Worm (Caenorhabditis elegans) whole organism, L3 larva: ENCODE results near the gene C34C6.3.

Experiments used
- R02D3.7 ChIP-seq: fragments of 150-350 bp; optimal IDR thresholded peaks from 2 replicates; lab custom pipeline; 2014; ENCODE audit warnings: missing biosample characterization, missing genetic modification characterization
- ZK546.5 ChIP-seq: sonication (generic microtip); optimal IDR thresholded peaks from 2 replicates; lab custom pipeline; 2017; ENCODE audit warnings: missing biosample characterization, missing genetic modification characterization
- aly-2 ChIP-seq: fragments of 150-350 bp; optimal IDR thresholded peaks from 2 replicates; lab custom pipeline; 2014; ENCODE audit warnings: missing biosample characterization, missing genetic modification characterization
- ceh-16 ChIP-seq: sonication (generic microtip); optimal IDR thresholded peaks from 2 replicates; lab custom pipeline; 2017; ENCODE audit warnings: missing biosample characterization, missing genetic modification characterization
- ceh-28 ChIP-seq: fragments of 150-350 bp; optimal IDR thresholded peaks from 2 replicates; lab custom pipeline; 2014; ENCODE audit warnings: missing biosample characterization, missing genetic modification reagents, missing genetic modification characterization
- ceh-82 ChIP-seq: fragments of 150-350 bp; optimal IDR thresholded peaks from 2 replicates; lab custom pipeline; 2014; ENCODE audit warnings: missing biosample characterization, missing genetic modification characterization
- daf-12 ChIP-seq: fragments of 150-350 bp; optimal IDR thresholded peaks from 2 replicates; lab custom pipeline; 2014; ENCODE audit warnings: missing biosample characterization, missing genetic modification reagents, missing genetic modification characterization
- egl-27 ChIP-seq: sonication (generic microtip); optimal IDR thresholded peaks from 4 replicates; lab custom pipeline; 2017; ENCODE audit warnings: missing biosample characterization, missing genetic modification reagents, missing genetic modification characterization
- egl-5 ChIP-seq: fragments of 150-350 bp; optimal IDR thresholded peaks from 2 replicates; lab custom pipeline; 2017; ENCODE audit warnings: missing biosample characterization, missing genetic modification reagents, missing genetic modification characterization, inconsistent platforms
- elt-1 ChIP-seq: fragments of 150-350 bp; optimal IDR thresholded peaks from 2 replicates; lab custom pipeline; 2014; ENCODE audit warnings: missing biosample characterization, missing genetic modification characterization
- elt-2 ChIP-seq: sonication (generic microtip); optimal IDR thresholded peaks from 2 replicates; lab custom pipeline; 2016; ENCODE audit warnings: missing genetic modification reagents, mild to moderate bottlenecking, missing genetic modification characterization, missing compliant biosample characterization
- elt-3 ChIP-seq, 3 experiments: fragments of 150-350 bp in 1 of 3; sonication (generic microtip) in 2 of 3; optimal IDR thresholded peaks; 2 replicates in 2 of 3; 4 replicates in 1 of 3; lab custom pipeline; 2014 to 2017; ENCODE audit warnings: missing biosample characterization in 3 of 3, missing genetic modification characterization in 3 of 3
- eor-1 ChIP-seq, 2 experiments: fragments of 150-350 bp; optimal IDR thresholded peaks; 2 replicates each; lab custom pipeline; 2014 to 2018; ENCODE audit warnings: missing biosample characterization in 2 of 2, missing genetic modification characterization in 2 of 2
- fkh-10 ChIP-seq: sonication (generic microtip); optimal IDR thresholded peaks from 2 replicates; lab custom pipeline; 2017; ENCODE audit warnings: missing biosample characterization, missing genetic modification reagents, missing genetic modification characterization
- fkh-2 ChIP-seq: fragments of 150-350 bp; optimal IDR thresholded peaks from 2 replicates; lab custom pipeline; 2014; ENCODE audit warnings: missing biosample characterization, missing genetic modification reagents, missing genetic modification characterization
- fos-1 ChIP-seq: fragments of 150-350 bp; optimal IDR thresholded peaks from 2 replicates; lab custom pipeline; 2014; ENCODE audit warnings: missing biosample characterization, missing genetic modification characterization
- hmg-11 ChIP-seq: sonication (generic microtip); optimal IDR thresholded peaks from 2 replicates; lab custom pipeline; 2016; ENCODE audit warnings: missing genetic modification characterization, missing compliant biosample characterization
- jun-1 ChIP-seq: fragments of 150-350 bp; optimal IDR thresholded peaks from 2 replicates; lab custom pipeline; 2014; ENCODE audit warnings: missing biosample characterization, missing genetic modification reagents, missing genetic modification characterization
- lin-15B ChIP-seq: fragments of 150-350 bp; optimal IDR thresholded peaks from 2 replicates; lab custom pipeline; 2014; ENCODE audit warnings: missing biosample characterization, missing genetic modification characterization
- lsy-12 ChIP-seq: sonication (generic microtip); optimal IDR thresholded peaks from 2 replicates; lab custom pipeline; 2016; ENCODE audit warnings: mild to moderate bottlenecking, missing genetic modification characterization, missing compliant biosample characterization
- mdl-1 ChIP-seq: fragments of 150-350 bp; optimal IDR thresholded peaks from 2 replicates; lab custom pipeline; 2014; ENCODE audit warnings: missing biosample characterization, missing genetic modification characterization
- mml-1 ChIP-seq: fragments of 150-350 bp; sonication (generic microtip); optimal IDR thresholded peaks from 3 replicates; lab custom pipeline; 2014; ENCODE audit warnings: missing biosample characterization, missing genetic modification characterization
- nfya-1 ChIP-seq: sonication (generic microtip); optimal IDR thresholded peaks from 2 replicates; lab custom pipeline; 2017; ENCODE audit warnings: missing genetic modification characterization, mild to moderate bottlenecking, missing compliant biosample characterization, antibody characterized with exemption, moderate library complexity; ENCODE audit not compliant: insufficient read depth
- nhr-11 ChIP-seq: fragments of 150-350 bp; optimal IDR thresholded peaks from 2 replicates; lab custom pipeline; 2014; ENCODE audit warnings: missing biosample characterization, missing genetic modification characterization
- nhr-12 ChIP-seq: fragments of 150-350 bp; optimal IDR thresholded peaks from 2 replicates; lab custom pipeline; 2014; ENCODE audit warnings: missing biosample characterization, missing genetic modification characterization
- nhr-23 ChIP-seq: fragments of 150-350 bp; optimal IDR thresholded peaks from 2 replicates; lab custom pipeline; 2014; ENCODE audit warnings: missing biosample characterization, missing genetic modification reagents, missing genetic modification characterization
- nhr-237 ChIP-seq: fragments of 150-350 bp; optimal IDR thresholded peaks from 2 replicates; lab custom pipeline; 2014; ENCODE audit warnings: missing biosample characterization, missing genetic modification characterization
- nhr-25 ChIP-seq: sonication (generic microtip); optimal IDR thresholded peaks from 2 replicates; lab custom pipeline; 2017; ENCODE audit warnings: missing biosample characterization, missing genetic modification characterization
- nhr-28 ChIP-seq: fragments of 150-350 bp; optimal IDR thresholded peaks from 2 replicates; lab custom pipeline; 2014; ENCODE audit warnings: missing biosample characterization, missing genetic modification characterization
- nhr-43 ChIP-seq: sonication (generic microtip); optimal IDR thresholded peaks from 2 replicates; lab custom pipeline; 2016; ENCODE audit warnings: mild to moderate bottlenecking, missing genetic modification characterization, missing compliant biosample characterization; ENCODE audit not compliant: poor library complexity, severe bottlenecking
- nhr-67 ChIP-seq: fragments of 150-350 bp; optimal IDR thresholded peaks from 2 replicates; lab custom pipeline; 2014; ENCODE audit warnings: missing biosample characterization, missing genetic modification characterization
- nhr-76 ChIP-seq: fragments of 150-350 bp; sonication (generic microtip); optimal IDR thresholded peaks from 5 replicates; lab custom pipeline; 2014; ENCODE audit warnings: missing biosample characterization, missing genetic modification characterization
- pha-4 ChIP-seq: fragments of 150-350 bp; optimal IDR thresholded peaks from 2 replicates; lab custom pipeline; 2014; ENCODE audit warnings: missing biosample characterization, missing genetic modification reagents, missing genetic modification characterization
- pqm-1 ChIP-seq: fragments of 150-350 bp; optimal IDR thresholded peaks from 2 replicates; lab custom pipeline; 2017; ENCODE audit warnings: missing biosample characterization, missing genetic modification characterization, inconsistent platforms
- sea-2 ChIP-seq: fragments of 150-350 bp; sonication (generic microtip); optimal IDR thresholded peaks from 4 replicates; lab custom pipeline; 2014; ENCODE audit warnings: missing biosample characterization, missing genetic modification reagents, missing genetic modification characterization
- unc-39 ChIP-seq: sonication (generic microtip); optimal IDR thresholded peaks from 4 replicates; lab custom pipeline; 2017; ENCODE audit warnings: missing biosample characterization, missing genetic modification characterization
- unc-62 ChIP-seq: fragments of 150-350 bp; sonication (generic microtip); optimal IDR thresholded peaks from 4 replicates; lab custom pipeline; 2014; ENCODE audit warnings: missing biosample characterization, missing genetic modification reagents, missing genetic modification characterization
- zag-1 ChIP-seq: fragments of 150-350 bp; optimal IDR thresholded peaks from 2 replicates; lab custom pipeline; 2014; ENCODE audit warnings: missing biosample characterization, missing genetic modification characterization
- ztf-11 ChIP-seq: fragments of 150-350 bp; optimal IDR thresholded peaks from 2 replicates; lab custom pipeline; 2014; ENCODE audit warnings: missing biosample characterization, missing genetic modification characterization
- ztf-4 ChIP-seq: fragments of 150-350 bp; optimal IDR thresholded peaks from 2 replicates; lab custom pipeline; 2014; ENCODE audit warnings: missing biosample characterization, missing genetic modification characterization

C34C6.3 gene

ce11 chrII:8737456-8737855 is 45.7 kb downstream of the C34C6.3 start, which contains the start of gene idpb-4:
Gene idpb-4 (minus strand): TSS chrII:8737556.
- TF ChIP-seq fos-1 (tag; lab: Kevin White, UChicago) = no peak
- no peak for TF ChIP-seq fkh-10
- TF ChIP-seq nhr-25 (tag; lab: Kevin White, UChicago) = no peak
- TF ChIP-seq fkh-2 = no peak
- TF ChIP-seq ztf-4 (tag; lab: Kevin White, UChicago) = no peak
- no peak for TF ChIP-seq pqm-1 (tag; lab: Kevin White, UChicago)
- no peak for TF ChIP-seq ceh-28 (tag; lab: Kevin White, UChicago)
- TF ChIP-seq ceh-16 (tag; lab: Kevin White, UChicago) = no peak
- TF ChIP-seq nhr-237 (tag; lab: Kevin White, UChicago) = no peak
- TF ChIP-seq egl-5 (tag; lab: Kevin White, UChicago) = no peak
- TF ChIP-seq aly-2 (tag; lab: Kevin White, UChicago) = no peak
- no peak for TF ChIP-seq egl-27
- no peak for TF ChIP-seq nhr-12 (tag; lab: Kevin White, UChicago)
- no peak for TF ChIP-seq elt-2 (tag; lab: Kevin White, UChicago)
- TF ChIP-seq daf-12 (tag; lab: Kevin White, UChicago) = no peak
- no peak for TF ChIP-seq ceh-82 (tag; lab: Kevin White, UChicago)

ce11 chrII:8738244-8738643 is 46.5 kb downstream of the C34C6.3 start:
- TF ChIP-seq hmg-11 (tag; lab: Kevin White, UChicago) = no peak
- TF ChIP-seq elt-2 (tag; lab: Kevin White, UChicago) = peak; percentile 7

- TF ChIP-seq pqm-1 (tag; lab: Kevin White, UChicago) (peak; percentile 80), unc-39 (no peak), elt-2 (tag; lab: Kevin White, UChicago) (peak; percentile 89), pha-4 (tag; lab: Kevin White, UChicago) (peak; percentile 52), jun-1 (tag; lab: Kevin White, UChicago) (peak; percentile 47)
These were observed 47.2 kb downstream of the C34C6.3 start for ce11 chrII:8738955-8739354.

- TF ChIP-seq zag-1 (tag; lab: Kevin White, UChicago) (no peak), lin-15B (no peak), mdl-1 (tag; lab: Kevin White, UChicago) (peak; percentile 39), fkh-10 (no peak), egl-5 (tag; lab: Kevin White, UChicago) (no peak), eor-1 (tag; optimal IDR thresholded peaks at IDR 0.05; lab: Kevin White, UChicago) (no peak), jun-1 (tag; lab: Kevin White, UChicago) (peak; percentile 67), ceh-16 (tag; lab: Kevin White, UChicago) (no peak), elt-1 (no peak), ceh-82 (tag; lab: Kevin White, UChicago) (no peak), elt-3 (tag; optimal IDR thresholded peaks at IDR 0.05; lab: Kevin White, UChicago) (peak; percentile 42 to 91 (median 87)), pha-4 (tag; lab: Kevin White, UChicago) (no peak), nhr-12 (tag; lab: Kevin White, UChicago) (no peak), unc-62 (no peak), ztf-11 (tag; lab: Kevin White, UChicago) (no peak), lsy-12 (no peak), egl-27 (no peak), unc-39 (no peak), nhr-67 (tag; lab: Kevin White, UChicago) (no peak), elt-2 (tag; lab: Kevin White, UChicago) (peak; percentile 95), mml-1 (no peak), nhr-11 (tag; lab: Kevin White, UChicago) (no peak), nhr-23 (peak; percentile 51), nhr-76 (tag; lab: Kevin White, UChicago) (no peak), R02D3.7 (tag; lab: Kevin White, UChicago) (peak; percentile 7), nhr-25 (tag; lab: Kevin White, UChicago) (peak; percentile 6), sea-2 (GFP tag; lab: Kevin White, UChicago) (no peak), fos-1 (tag; lab: Kevin White, UChicago) (peak; percentile 66), ztf-4 (tag; lab: Kevin White, UChicago) (no peak), fkh-2 (no peak), nhr-28 (tag; lab: Kevin White, UChicago) (no peak), nfya-1 (peak; percentile 17), pqm-1 (tag; lab: Kevin White, UChicago) (peak; percentile 88), nhr-43 (peak; percentile 65), ZK546.5 (tag; lab: Kevin White, UChicago) (no peak)
These were observed 48.7 kb downstream of the C34C6.3 start for ce11 chrII:8740326-8740949.
